Worm (Caenorhabditis elegans): ENCODE measurements around the gene F01G4.6.

DNA sequence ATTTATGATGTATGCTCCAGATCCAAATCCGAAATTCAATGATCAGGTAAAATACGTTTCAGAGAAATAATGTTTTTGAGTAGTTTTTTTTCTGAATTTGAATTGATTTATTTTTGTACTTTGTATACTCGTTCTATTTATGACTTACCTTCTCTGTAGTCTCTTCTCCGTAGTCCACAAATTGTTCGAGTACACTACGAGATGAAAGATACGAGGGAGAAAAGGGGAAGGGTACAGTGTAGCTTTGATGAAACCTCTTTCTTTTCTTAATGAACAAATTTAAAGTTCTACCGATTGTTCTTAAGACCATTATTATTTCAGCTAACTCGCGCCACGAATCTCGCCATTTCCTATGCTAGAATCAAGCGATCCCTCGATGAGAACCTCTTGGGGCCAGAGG lies 30.8 kb upstream of the F01G4.6 start:
- no peak for TF ChIP-seq nhr-77 (tag; optimal IDR thresholded peaks at IDR 0.05)
- TF ChIP-seq nhr-11 (tag; optimal IDR thresholded peaks at IDR 0.05): no peak
- peak; percentile 0 for TF ChIP-seq fos-1 (tag; optimal IDR thresholded peaks at IDR 0.05)
- no peak for TF ChIP-seq nhr-12 (tag; optimal IDR thresholded peaks at IDR 0.05)
- no peak for TF ChIP-seq unc-62 (GFP tag; optimal IDR thresholded peaks at IDR 0.05)
- no peak for TF ChIP-seq sma-9 (GFP tag; optimal IDR thresholded peaks at IDR 0.05)
- TF ChIP-seq sma-9 (tag; optimal IDR thresholded peaks at IDR 0.05): no peak
- no peak for TF ChIP-seq alr-1 (tag; optimal IDR thresholded peaks at IDR 0.05)
- TF ChIP-seq ztf-11 (tag; optimal IDR thresholded peaks at IDR 0.05): no peak
- TF ChIP-seq zag-1 (tag; optimal IDR thresholded peaks at IDR 0.05): no peak

Measured in whole organism, L2 larva.